Worm (Caenorhabditis elegans) whole organism, L1 larva: ENCODE measurements around the gene clec-76.

ENCODE experiments used
- aha-1 ChIP-seq: fragments of 150-350 bp; optimal IDR thresholded peaks from 2 replicates; lab custom pipeline; 2014; ENCODE audit warnings: missing biosample characterization, missing genetic modification characterization
- dpl-1 ChIP-seq, 3 experiments: fragments of 150-350 bp in 2 of 3; sonication (generic microtip) in 1 of 3; optimal IDR thresholded peaks; 2 replicates each; lab custom pipeline; 2014 to 2017; ENCODE audit warnings: missing biosample characterization in 3 of 3, missing genetic modification characterization in 3 of 3, missing genetic modification reagents in 3 of 3
- efl-3 ChIP-seq: fragments of 200-800 bp; sonication (Bioruptor generic); optimal IDR thresholded peaks from 2 replicates; lab custom pipeline; 2018; ENCODE audit warnings: mild to moderate bottlenecking, missing genetic modification characterization, missing compliant biosample characterization
- elt-3 ChIP-seq, 6 experiments: fragments of 150-350 bp in 1 of 6; sonication (generic microtip); optimal IDR thresholded peaks; 2 replicates each; lab custom pipeline; 2017 to 2018; ENCODE audit warnings: missing biosample characterization in 6 of 6, missing genetic modification characterization in 6 of 6, inconsistent platforms in 1 of 6
- ets-5 ChIP-seq: fragments of 200-800 bp; sonication (Bioruptor generic); IDR thresholded peaks from 2 replicates; pipeline ENCODE4 v1.3.6; 2022; ENCODE audit warnings: missing genetic modification characterization, missing compliant biosample characterization
- fkh-10 ChIP-seq: sonication (generic microtip); optimal IDR thresholded peaks from 2 replicates; lab custom pipeline; 2017; ENCODE audit warnings: missing biosample characterization, missing genetic modification reagents, missing genetic modification characterization
- fkh-4 ChIP-seq: sonication (generic microtip); optimal IDR thresholded peaks from 2 replicates; lab custom pipeline; 2016; ENCODE audit warnings: missing compliant biosample characterization, missing genetic modification characterization, borderline replicate concordance
- lin-15B ChIP-seq: fragments of 150-350 bp; sonication (generic microtip); optimal IDR thresholded peaks from 3 replicates; lab custom pipeline; 2014; ENCODE audit warnings: missing biosample characterization, missing genetic modification characterization
- nhr-76 ChIP-seq: sonication (generic microtip); optimal IDR thresholded peaks from 2 replicates; lab custom pipeline; 2017; ENCODE audit warnings: missing biosample characterization, missing genetic modification characterization
- rnt-1 ChIP-seq: sonication (generic microtip); optimal IDR thresholded peaks from 2 replicates; lab custom pipeline; 2016; ENCODE audit warnings: mild to moderate bottlenecking, missing genetic modification characterization, moderate library complexity, missing compliant biosample characterization
- skn-1 ChIP-seq: fragments of 150-350 bp; optimal IDR thresholded peaks from 2 replicates; lab custom pipeline; 2014; ENCODE audit warnings: missing biosample characterization, missing genetic modification characterization
- snu-23 ChIP-seq: sonication (generic microtip); optimal IDR thresholded peaks from 2 replicates; lab custom pipeline; 2016; ENCODE audit warnings: missing genetic modification characterization, missing compliant biosample characterization
- tbx-2 ChIP-seq: sonication (generic microtip); optimal IDR thresholded peaks from 2 replicates; lab custom pipeline; 2016; ENCODE audit warnings: missing genetic modification characterization, missing compliant biosample characterization
- unc-86 ChIP-seq: sonication (generic microtip); optimal IDR thresholded peaks from 2 replicates; lab custom pipeline; 2016; ENCODE audit warnings: missing genetic modification characterization, missing compliant biosample characterization

DNA sequence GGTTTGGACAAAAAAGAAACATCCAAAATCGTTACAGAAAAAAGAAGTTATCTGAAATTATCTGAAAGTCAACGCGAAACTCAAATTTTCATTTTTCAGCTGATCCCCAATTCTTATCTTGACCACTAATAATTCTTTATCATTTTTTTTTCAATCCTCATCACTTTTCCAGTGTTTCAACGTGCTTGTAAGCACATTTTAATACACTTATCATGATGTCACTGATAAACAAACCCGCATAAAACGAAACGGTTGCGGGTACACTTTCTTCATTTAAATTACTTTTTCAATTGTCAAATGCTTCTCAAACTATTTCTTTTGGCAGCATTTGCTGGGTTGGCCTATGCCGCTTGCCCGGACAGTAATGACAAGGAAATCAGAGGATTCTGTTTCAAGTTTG, 43.1 kb upstream of the clec-76 start, which contains the start of gene clec-67:
- no peak for TF ChIP-seq fkh-10 (GFP tag; lab: Kevin White, UChicago)
- no peak for TF ChIP-seq lin-15B (tag; lab: Kevin White, UChicago)
- no peak for TF ChIP-seq unc-86 (tag; lab: Kevin White, UChicago)
- TF ChIP-seq efl-3: no peak
- TF ChIP-seq skn-1 (tag; lab: Kevin White, UChicago): no peak
- TF ChIP-seq tbx-2 (tag; lab: Kevin White, UChicago): no peak
- TF ChIP-seq nhr-76 (tag; lab: Kevin White, UChicago): no peak
- no peak for TF ChIP-seq snu-23 (GFP tag; lab: Kevin White, UChicago)
- TF ChIP-seq ets-5 (GFP tag; lab: Robert Waterston, UW): no peak
- no peak for TF ChIP-seq rnt-1
- TF ChIP-seq fkh-4 (tag; lab: Kevin White, UChicago): no peak
- no peak for TF ChIP-seq aha-1 (tag; lab: Kevin White, UChicago)
- no peak for TF ChIP-seq dpl-1 (GFP tag; optimal IDR thresholded peaks at IDR 0.05; lab: Kevin White, UChicago)
- TF ChIP-seq elt-3 (tag; optimal IDR thresholded peaks at IDR 0.05; lab: Kevin White, UChicago): no peak
